Fruit fly (Drosophila melanogaster): ENCODE data around the gene aus.

aus gene

DNA sequence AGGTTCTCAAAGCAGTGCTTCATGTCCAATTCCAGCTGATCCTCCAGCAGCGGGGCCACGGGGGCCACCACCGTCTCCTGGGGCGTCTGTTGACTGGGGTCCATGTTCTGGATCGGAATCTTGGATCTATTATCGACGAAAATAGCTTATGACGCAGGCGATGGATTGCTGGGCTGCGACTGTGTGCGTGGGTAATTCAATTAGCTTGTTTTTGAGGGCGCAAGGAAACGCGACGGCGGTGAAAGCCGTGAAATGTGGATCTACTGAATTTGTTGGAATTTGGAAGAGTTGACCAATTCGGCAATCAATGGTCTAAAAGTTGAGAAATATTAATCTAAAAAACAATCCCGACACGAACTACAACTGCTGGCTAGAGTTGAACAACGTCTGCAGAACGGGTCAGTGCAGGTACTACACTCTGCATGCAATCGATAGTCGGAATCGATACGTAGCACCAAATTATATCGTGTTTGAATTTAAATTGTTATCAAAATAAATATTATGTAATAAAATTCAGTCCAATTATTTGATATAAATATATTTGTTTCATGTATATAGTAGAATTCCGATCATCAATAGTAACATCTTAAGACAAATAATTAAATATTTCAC lies 75.9 kb downstream of the aus start, which contains the start of gene CG3308 (continued):
- TF ChIP-seq CG4617 (GFP tag; optimal IDR thresholded peaks at IDR 0.05; ENCODE audit: borderline replicate concordance) = peak; percentile 90
- TF ChIP-seq CG13775 (GFP tag; optimal IDR thresholded peaks at IDR 0.05) = peak; percentile 2
- peak; percentile 80 for TF ChIP-seq HLH4C (GFP tag; IDR thresholded peaks at IDR 0.05; ENCODE audit: partially characterized antibody)
- peak; percentile 66; the same call in 2 of the 3 replicates for TF ChIP-seq Doc3 (GFP tag; IDR thresholded peaks at IDR 0.05; ENCODE audit: partially characterized antibody)
- TF ChIP-seq CG17328 (GFP tag; IDR thresholded peaks at IDR 0.05) = no peak
- no peak for TF ChIP-seq CG12071 (GFP tag; optimal IDR thresholded peaks at IDR 0.05)
- no peak for TF ChIP-seq Usf (GFP tag; optimal IDR thresholded peaks at IDR 0.05)
- TF ChIP-seq E2f2 (GFP tag; IDR thresholded peaks at IDR 0.05) = peak; percentile 97
- peak in 1 of 2 experiments; percentile 31 for TF ChIP-seq crp (GFP tag; optimal IDR thresholded peaks at IDR 0.05)
- peak; percentile 30; the same call in 1 of the 2 replicates for TF ChIP-seq Adf1 (GFP tag; IDR thresholded peaks at IDR 0.05)
- peak; percentile 7 for TF ChIP-seq CG18011 (GFP tag; optimal IDR thresholded peaks at IDR 0.05)
- TF ChIP-seq maf-S (GFP tag; optimal IDR thresholded peaks at IDR 0.05) = peak; percentile 19
- TF ChIP-seq CG4424 (GFP tag; optimal IDR thresholded peaks at IDR 0.05) = peak; percentile 23
- TF ChIP-seq TFAM (GFP tag; optimal IDR thresholded peaks at IDR 0.05) = no peak
- TF ChIP-seq bcd (GFP tag; optimal IDR thresholded peaks at IDR 0.05) = peak; percentile 31
- TF ChIP-seq HLH54F (GFP tag; optimal IDR thresholded peaks at IDR 0.05) = peak; percentile 50
- peak; percentile 50 for TF ChIP-seq lbe (GFP tag; optimal IDR thresholded peaks at IDR 0.05)
- no peak for TF ChIP-seq CG31441 (GFP tag; IDR thresholded peaks at IDR 0.05)
- TF ChIP-seq CG18599 (GFP tag; optimal IDR thresholded peaks at IDR 0.05) = peak; percentile 33
- TF ChIP-seq Opbp (GFP tag; IDR thresholded peaks at IDR 0.05; ENCODE audit: partially characterized antibody) = peak; percentile 89
- TF ChIP-seq ERR (GFP tag; optimal IDR thresholded peaks at IDR 0.05) = no peak
- TF ChIP-seq stc (GFP tag; IDR thresholded peaks at IDR 0.05) = no peak
- no peak; the same call in 2 of the 3 replicates for TF ChIP-seq zen2 (GFP tag; IDR thresholded peaks at IDR 0.05; ENCODE audit: partially characterized antibody)
- TF ChIP-seq Camta (GFP tag; optimal IDR thresholded peaks at IDR 0.05) = no peak
- TF ChIP-seq Gug (GFP tag; IDR thresholded peaks at IDR 0.05) = peak; percentile 40; the same call in 1 of the 4 replicates
- TF ChIP-seq Ets65A (GFP tag) = no peak
- TF ChIP-seq Bgb (GFP tag; IDR thresholded peaks at IDR 0.05; ENCODE audit: partially characterized antibody) = peak; percentile 92
- TF ChIP-seq HmgD (GFP tag; optimal IDR thresholded peaks at IDR 0.05) = peak; percentile 7
- TF ChIP-seq CG5180 (GFP tag; optimal IDR thresholded peaks at IDR 0.05) = no peak
- no peak for TF ChIP-seq Atf-2 (GFP tag; optimal IDR thresholded peaks at IDR 0.05)
- TF ChIP-seq CG6813 (GFP tag; optimal IDR thresholded peaks at IDR 0.05) = no peak
- TF ChIP-seq Dll (GFP tag; IDR thresholded peaks at IDR 0.05; ENCODE audit: partially characterized antibody) = peak; percentile 81
- TF ChIP-seq Hsf (GFP tag; optimal IDR thresholded peaks at IDR 0.05) = peak; percentile 9
- TF ChIP-seq Bdp1 (GFP tag; optimal IDR thresholded peaks at IDR 0.05) = peak; percentile 33
- no peak for TF ChIP-seq CG18262 (tag; optimal IDR thresholded peaks at IDR 0.05)
- no peak for TF ChIP-seq bsh (GFP tag; optimal IDR thresholded peaks at IDR 0.05)
- peak; percentile 29 for TF ChIP-seq gem (tag; optimal IDR thresholded peaks at IDR 0.05)
- peak; percentile 65 for TF ChIP-seq CG1647 (GFP tag; optimal IDR thresholded peaks at IDR 0.05)
- peak; percentile 20 for TF ChIP-seq CG9876 (GFP tag; optimal IDR thresholded peaks at IDR 0.05)
- TF ChIP-seq CG8089 (GFP tag; optimal IDR thresholded peaks at IDR 0.05) = no peak
- TF ChIP-seq B-H2 (GFP tag; optimal IDR thresholded peaks at IDR 0.05) = peak; percentile 61
- TF ChIP-seq CG4707 (GFP tag; optimal IDR thresholded peaks at IDR 0.05) = no peak
- TF ChIP-seq Max (GFP tag; optimal IDR thresholded peaks at IDR 0.05) = peak; percentile 55
- TF ChIP-seq CG7839 (tag; optimal IDR thresholded peaks at IDR 0.05) = peak; percentile 30
- peak; percentile 55; the same call in 1 of the 3 replicates for TF ChIP-seq zfh1 (GFP tag; IDR thresholded peaks at IDR 0.05)
- TF ChIP-seq CoRest (tag; optimal IDR thresholded peaks at IDR 0.05) = peak; percentile 30
- no peak for TF ChIP-seq sc (optimal IDR thresholded peaks at IDR 0.05)
- TF ChIP-seq sc (GFP tag; optimal IDR thresholded peaks at IDR 0.05) = no peak
- peak; percentile 36 for TF ChIP-seq CG10543 (GFP tag; optimal IDR thresholded peaks at IDR 0.05)

All from whole organism, embryonic.